Worm (Caenorhabditis elegans): Measurements from ENCODE around the gene Y22D7AL.16.

DNA sequence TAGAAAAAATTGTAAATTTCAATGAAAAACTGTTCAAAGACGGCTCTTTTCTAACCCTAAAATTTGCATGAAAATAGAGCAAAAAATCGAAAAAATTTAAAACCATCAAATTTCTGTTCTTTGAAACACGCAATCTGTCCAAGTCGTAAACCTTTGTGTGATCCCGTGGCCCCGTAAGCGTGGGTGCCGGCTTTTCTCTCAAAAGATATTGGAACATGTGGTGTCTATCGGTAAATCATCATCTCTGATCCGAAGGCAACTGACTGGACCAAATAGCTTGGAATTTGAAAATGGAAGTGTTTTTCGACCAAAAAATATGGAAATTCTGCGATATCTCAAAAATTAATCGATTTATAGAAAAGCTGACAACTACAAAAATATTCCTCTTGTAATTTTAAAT lies 13.7 kb upstream of the Y22D7AL.16 start:
- TF ChIP-seq fos-1 (tag; optimal IDR thresholded peaks at IDR 0.05) (no peak), ceh-16 (tag; optimal IDR thresholded peaks at IDR 0.05) (no peak), mdl-1 (tag; optimal IDR thresholded peaks at IDR 0.05) (no peak), unc-62 (GFP tag; optimal IDR thresholded peaks at IDR 0.05) (no peak), ceh-82 (tag; optimal IDR thresholded peaks at IDR 0.05) (no peak), elt-3 (tag; optimal IDR thresholded peaks at IDR 0.05) (no peak), lin-15B (tag; optimal IDR thresholded peaks at IDR 0.05) (no peak)
